Fruit fly (Drosophila melanogaster): ENCODE results near the gene Kap-alpha3.

Gene Kap-alpha3

DNA sequence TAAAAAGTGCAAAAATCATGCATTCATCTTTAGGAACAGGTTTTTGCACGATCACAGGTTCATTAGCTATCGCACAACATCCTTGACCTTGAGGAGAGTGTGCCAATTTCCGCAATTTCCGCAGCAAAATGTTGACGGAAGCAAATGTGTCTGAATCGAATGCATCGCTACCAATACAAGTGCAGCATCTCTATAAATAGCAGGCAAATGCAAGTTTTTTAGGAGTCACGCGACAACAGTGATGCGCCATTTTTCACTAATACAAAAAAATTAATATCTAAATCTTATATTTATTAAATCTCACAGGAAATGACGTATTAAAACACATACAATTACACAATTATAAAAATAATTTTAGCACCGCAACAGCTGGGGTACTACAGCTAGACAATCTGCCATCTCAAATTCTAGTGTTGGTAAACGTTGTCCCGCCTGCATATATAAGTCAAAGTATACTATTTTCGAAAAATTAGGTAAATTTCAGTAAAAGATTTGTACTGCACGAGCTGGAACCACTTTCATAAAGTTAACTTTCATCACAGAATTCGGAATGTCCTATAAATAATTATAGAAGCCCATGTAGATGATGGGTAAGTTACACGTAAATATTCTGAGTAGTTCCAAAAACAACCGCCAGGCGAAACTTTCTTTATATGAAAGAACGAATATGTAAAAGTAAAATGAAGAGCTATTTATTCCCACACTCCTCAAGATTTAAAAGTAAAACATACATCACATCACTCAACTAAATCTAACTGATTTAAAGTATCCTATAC, 3.5 kb downstream of the Kap-alpha3 start, which contains the start of gene CG9399 (continued):
- TF ChIP-seq CG33213 (GFP tag; optimal IDR thresholded peaks at IDR 0.05), result peak; percentile 90
- TF ChIP-seq CG10959 (GFP tag; IDR thresholded peaks at IDR 0.05), result peak; percentile 92
- peak; percentile 70 for TF ChIP-seq CG15479 (GFP tag; optimal IDR thresholded peaks at IDR 0.05)
- peak; percentile 97 for TF ChIP-seq CG14050 (GFP tag; IDR thresholded peaks at IDR 0.05)
- TF ChIP-seq CG9932 (GFP tag; IDR thresholded peaks at IDR 0.05), result peak; percentile 98
- peak; percentile 95 for TF ChIP-seq Six4 (GFP tag; optimal IDR thresholded peaks at IDR 0.05)
- TF ChIP-seq tll (GFP tag; optimal IDR thresholded peaks at IDR 0.05), result peak; percentile 20 to 90
- TF ChIP-seq Ets65A (GFP tag), result peak; percentile 99
- TF ChIP-seq CG11456 (GFP tag; IDR thresholded peaks at IDR 0.05), result peak; percentile 97
- peak; percentile 98 for TF ChIP-seq CG10209 (GFP tag; optimal IDR thresholded peaks at IDR 0.05)
- peak; percentile 95 for TF ChIP-seq HLH54F (GFP tag; optimal IDR thresholded peaks at IDR 0.05)
- TF ChIP-seq Mrtf (GFP tag; IDR thresholded peaks at IDR 0.05), result peak; percentile 98
- TF ChIP-seq CG2199 (GFP tag; IDR thresholded peaks at IDR 0.05), result peak; percentile 96
- TF ChIP-seq lmd (GFP tag; IDR thresholded peaks at IDR 0.05), result peak; percentile 97
- peak; percentile 95 for TF ChIP-seq Blimp-1 (GFP tag; optimal IDR thresholded peaks at IDR 0.05)
- TF ChIP-seq CG17829 (tag; optimal IDR thresholded peaks at IDR 0.05), result peak; percentile 98
- peak; percentile 57 for TF ChIP-seq pfk (GFP tag; optimal IDR thresholded peaks at IDR 0.05)
- TF ChIP-seq CG16815 (GFP tag; optimal IDR thresholded peaks at IDR 0.05), result peak; percentile 96
- no peak for TF ChIP-seq hth (optimal IDR thresholded peaks at IDR 0.05)
- peak; percentile 91 for TF ChIP-seq CG31388 (GFP tag; optimal IDR thresholded peaks at IDR 0.05)
- TF ChIP-seq Ravus (GFP tag; IDR thresholded peaks at IDR 0.05), result peak; percentile 85
- TF ChIP-seq sug (tag; optimal IDR thresholded peaks at IDR 0.05), result peak; percentile 93
- TF ChIP-seq esg (GFP tag; conservative IDR thresholded peaks at IDR 0.05), result peak; percentile 98
- peak; percentile 98 for TF ChIP-seq CG6272 (GFP tag; IDR thresholded peaks at IDR 0.05)
- peak; percentile 96 for TF ChIP-seq CG17612 (GFP tag; IDR thresholded peaks at IDR 0.05)
- TF ChIP-seq B-H1 (GFP tag; IDR thresholded peaks at IDR 0.05), result peak; percentile 98
- TF ChIP-seq Oaz (GFP tag; IDR thresholded peaks at IDR 0.05), result peak; percentile 95
- peak; percentile 98 for TF ChIP-seq ara (GFP tag; IDR thresholded peaks at IDR 0.05)
- TF ChIP-seq Bgb (GFP tag; IDR thresholded peaks at IDR 0.05; ENCODE audit: partially characterized antibody), result peak; percentile 65; the same call in 1 of the 2 replicates
- peak; percentile 94 for TF ChIP-seq B-H2 (GFP tag; optimal IDR thresholded peaks at IDR 0.05)
- peak in 1 of 2 experiments; percentile 82 for TF ChIP-seq Hr78 (GFP tag; optimal IDR thresholded peaks at IDR 0.05)
- TF ChIP-seq Elba2 (GFP tag; optimal IDR thresholded peaks at IDR 0.05), result peak; percentile 84
- peak; percentile 98 for TF ChIP-seq gsb-n (tag; optimal IDR thresholded peaks at IDR 0.05)
- peak; percentile 88 for TF ChIP-seq ham (GFP tag; IDR thresholded peaks at IDR 0.05)
- peak; percentile 94 for TF ChIP-seq salm (tag; optimal IDR thresholded peaks at IDR 0.05)
- no peak for TF ChIP-seq Opbp (GFP tag; IDR thresholded peaks at IDR 0.05; ENCODE audit: partially characterized antibody)
- TF ChIP-seq CG11093 (GFP tag; IDR thresholded peaks at IDR 0.05), result peak; percentile 96
- TF ChIP-seq CG16863 (GFP tag; optimal IDR thresholded peaks at IDR 0.05), result peak; percentile 93
- TF ChIP-seq Bteb2 (GFP tag; optimal IDR thresholded peaks at IDR 0.05), result peak; percentile 92
- peak; percentile 79 for TF ChIP-seq kni (GFP tag; optimal IDR thresholded peaks at IDR 0.05)
- peak; percentile 89 for TF ChIP-seq toy (GFP tag; IDR thresholded peaks at IDR 0.05)
- peak; percentile 97 for TF ChIP-seq stc (GFP tag; IDR thresholded peaks at IDR 0.05)
- TF ChIP-seq CG10274 (GFP tag; optimal IDR thresholded peaks at IDR 0.05), result peak; percentile 82
- peak; percentile 96 for TF ChIP-seq bowl (GFP tag; IDR thresholded peaks at IDR 0.05)
- TF ChIP-seq Rfx (GFP tag; IDR thresholded peaks at IDR 0.05), result peak; percentile 99
- peak; percentile 96 for TF ChIP-seq CG18599 (GFP tag; optimal IDR thresholded peaks at IDR 0.05)
- TF ChIP-seq fd3F (GFP tag; optimal IDR thresholded peaks at IDR 0.05), result peak; percentile 96
- TF ChIP-seq lov (optimal IDR thresholded peaks at IDR 0.05), result no peak
- TF ChIP-seq lov (GFP tag; IDR thresholded peaks at IDR 0.05), result peak; percentile 98
- peak; percentile 94 for TF ChIP-seq corto (GFP tag; optimal IDR thresholded peaks at IDR 0.05)

Measured in whole organism, embryonic.